Worm (Caenorhabditis elegans) whole organism, young adult: Measurements from ENCODE around the gene ttr-39.
A peak's percentile ranks its signal among the peaks of the same experiment; 100 is the strongest.

Experiments used
- B0035.1 ChIP-seq: sonication (generic microtip); optimal IDR thresholded peaks from 2 replicates; lab custom pipeline; 2016; ENCODE audit warnings: missing genetic modification characterization, mild to moderate bottlenecking, missing compliant biosample characterization, missing genotype, missing genetic modification reagents
- D2030.7 ChIP-seq: fragments of 200-800 bp; sonication (Bioruptor generic); IDR thresholded peaks from 2 replicates; pipeline ENCODE4 v1.3.6; 2022; ENCODE audit warnings: missing genetic modification reagents, missing genetic modification characterization, missing compliant biosample characterization
- F23B12.7 ChIP-seq: sonication (generic microtip); optimal IDR thresholded peaks from 2 replicates; lab custom pipeline; 2017; ENCODE audit warnings: missing genetic modification characterization, mild to moderate bottlenecking, missing compliant biosample characterization, antibody characterized with exemption, moderate library complexity; ENCODE audit not compliant: insufficient read depth
- F37B4.10 ChIP-seq: fragments of 200-800 bp; sonication (Bioruptor generic); IDR thresholded peaks from 2 replicates; pipeline ENCODE4 v1.3.6; 2022; ENCODE audit warnings: missing genetic modification characterization, missing compliant biosample characterization
- F49E8.2 ChIP-seq: sonication (generic microtip); optimal IDR thresholded peaks from 3 replicates; lab custom pipeline; 2017; ENCODE audit warnings: missing genetic modification characterization, mild to moderate bottlenecking, missing compliant biosample characterization, antibody characterized with exemption, moderate library complexity; ENCODE audit not compliant: insufficient read depth
- F55B11.4 ChIP-seq: sonication (generic microtip); optimal IDR thresholded peaks from 2 replicates; lab custom pipeline; 2016; ENCODE audit warnings: missing compliant biosample characterization, missing genetic modification characterization, borderline replicate concordance; ENCODE audit not compliant: insufficient read depth
- K12H6.12 ChIP-seq: fragments of 200-800 bp; sonication (Bioruptor generic); optimal IDR thresholded peaks from 2 replicates; lab custom pipeline; 2018; ENCODE audit warnings: mild to moderate bottlenecking, missing genetic modification characterization, missing compliant biosample characterization
- Y67H2A.10 ChIP-seq: fragments of 200-800 bp; sonication (Bioruptor generic); conservative IDR thresholded peaks from 2 replicates; pipeline ENCODE4 v1.3.6; 2022; ENCODE audit warnings: missing genetic modification reagents, missing genetic modification characterization, missing compliant biosample characterization
- Y79H2A.3 ChIP-seq: fragments of 200-800 bp; sonication (Bioruptor generic); conservative IDR thresholded peaks from 2 replicates; pipeline ENCODE4 v1.3.6; 2022; ENCODE audit warnings: missing genetic modification reagents, missing genetic modification characterization, missing compliant biosample characterization
- ZK185.1 ChIP-seq: sonication (generic microtip); optimal IDR thresholded peaks from 2 replicates; lab custom pipeline; 2016; ENCODE audit warnings: mild to moderate bottlenecking, missing genetic modification characterization, missing compliant biosample characterization; ENCODE audit not compliant: poor library complexity, severe bottlenecking
- ama-1 ChIP-seq, 3 experiments: fragments of 150-350 bp in 1 of 3; sonication (generic microtip) in 2 of 3; optimal IDR thresholded peaks; 2 replicates each; lab custom pipeline; 2014 to 2018; ENCODE audit warnings: missing biosample characterization in 2 of 3, missing genetic modification characterization in 2 of 3, missing genetic modification reagents in 2 of 3
- aptf-3 ChIP-seq: fragments of 200-800 bp; sonication (Bioruptor generic); IDR thresholded peaks from 2 replicates; pipeline ENCODE4 v1.3.6; 2022; ENCODE audit warnings: missing genetic modification characterization, missing compliant biosample characterization
- attf-6 ChIP-seq: fragments of 200-800 bp; sonication (Bioruptor generic); IDR thresholded peaks from 2 replicates; pipeline ENCODE4 v1.3.6; 2022; ENCODE audit warnings: missing genetic modification reagents, missing genetic modification characterization, missing compliant biosample characterization
- bed-1 ChIP-seq: fragments of 200-800 bp; sonication (Bioruptor generic); IDR thresholded peaks from 2 replicates; pipeline ENCODE4 v1.3.6; 2022; ENCODE audit warnings: missing genetic modification reagents, missing genetic modification characterization, missing compliant biosample characterization
- ceh-58 ChIP-seq: fragments of 200-800 bp; sonication (Bioruptor generic); IDR thresholded peaks from 2 replicates; pipeline ENCODE4 v1.3.6; 2022; ENCODE audit warnings: missing genetic modification characterization, missing compliant biosample characterization
- ceh-79 ChIP-seq: sonication (generic microtip); optimal IDR thresholded peaks from 2 replicates; lab custom pipeline; 2017; ENCODE audit warnings: mild to moderate bottlenecking, missing genetic modification characterization, missing compliant biosample characterization
- ceh-91 ChIP-seq: fragments of 200-800 bp; sonication (Bioruptor generic); IDR thresholded peaks from 2 replicates; pipeline ENCODE4 v1.3.6; 2022; ENCODE audit warnings: missing genetic modification reagents, missing genetic modification characterization, missing compliant biosample characterization
- die-1 ChIP-seq: sonication (generic microtip); optimal IDR thresholded peaks from 2 replicates; lab custom pipeline; 2016; ENCODE audit warnings: missing genotype, mild to moderate bottlenecking, missing genetic modification characterization, missing compliant biosample characterization
- dpff-1 ChIP-seq: sonication (generic microtip); optimal IDR thresholded peaks from 2 replicates; lab custom pipeline; 2017; ENCODE audit warnings: mild to moderate bottlenecking, missing genetic modification characterization, missing compliant biosample characterization
- efl-1 ChIP-seq: fragments of 150-350 bp; optimal IDR thresholded peaks from 2 replicates; lab custom pipeline; 2014; ENCODE audit warnings: missing biosample characterization, missing genetic modification reagents, missing genetic modification characterization
- egrh-3 ChIP-seq: fragments of 200-800 bp; sonication (Bioruptor generic); IDR thresholded peaks from 2 replicates; pipeline ENCODE4 v1.3.6; 2022; ENCODE audit warnings: missing genetic modification reagents, missing genetic modification characterization, missing compliant biosample characterization
- ets-4 ChIP-seq: fragments of 200-800 bp; sonication (Bioruptor generic); optimal IDR thresholded peaks from 2 replicates; lab custom pipeline; 2018; ENCODE audit warnings: mild to moderate bottlenecking, missing genetic modification characterization, missing compliant biosample characterization
- lin-35 ChIP-seq, 3 experiments: fragments of 150-350 bp in 2 of 3; sonication (generic microtip) in 1 of 3; optimal IDR thresholded peaks; 2 replicates each; lab custom pipeline; 2014 to 2018; ENCODE audit warnings: missing biosample characterization in 3 of 3, missing genetic modification characterization in 3 of 3, missing genetic modification reagents in 3 of 3
- madf-6 ChIP-seq: fragments of 200-800 bp; sonication (Bioruptor generic); IDR thresholded peaks from 2 replicates; pipeline ENCODE4 v1.3.6; 2022; ENCODE audit warnings: missing genetic modification reagents, missing genetic modification characterization, missing compliant biosample characterization
- madf-8 ChIP-seq: fragments of 200-800 bp; sonication (Bioruptor generic); conservative IDR thresholded peaks from 2 replicates; pipeline ENCODE4 v1.3.6; 2022; ENCODE audit warnings: missing genetic modification reagents, missing genetic modification characterization, missing compliant biosample characterization
- nfya-1 ChIP-seq: sonication (generic microtip); optimal IDR thresholded peaks from 2 replicates; lab custom pipeline; 2017; ENCODE audit warnings: antibody characterized with exemption, missing compliant biosample characterization, missing genetic modification characterization, borderline replicate concordance; ENCODE audit not compliant: insufficient read depth
- nfya-2 ChIP-seq: fragments of 200-800 bp; sonication (Bioruptor generic); IDR thresholded peaks from 2 replicates; pipeline ENCODE4 v1.3.6; 2022; ENCODE audit warnings: missing genetic modification reagents, missing genetic modification characterization, missing compliant biosample characterization
- nhr-120 ChIP-seq: fragments of 200-800 bp; sonication (Bioruptor generic); IDR thresholded peaks from 2 replicates; pipeline ENCODE4 v1.3.6; 2022; ENCODE audit warnings: missing genetic modification characterization, missing compliant biosample characterization
- nhr-27 ChIP-seq: fragments of 200-800 bp; sonication (Bioruptor generic); optimal IDR thresholded peaks from 2 replicates; lab custom pipeline; 2018; ENCODE audit warnings: mild to moderate bottlenecking, missing genetic modification characterization, moderate library complexity, missing compliant biosample characterization
- nhr-80 ChIP-seq: sonication (generic microtip); optimal IDR thresholded peaks from 2 replicates; lab custom pipeline; 2016; ENCODE audit warnings: missing genetic modification characterization, missing compliant biosample characterization
- pbrm-1 ChIP-seq: fragments of 200-800 bp; sonication (Bioruptor generic); IDR thresholded peaks from 2 replicates; pipeline ENCODE4 v1.3.6; 2022; ENCODE audit warnings: missing genetic modification reagents, missing genetic modification characterization, missing compliant biosample characterization
- rcor-1 ChIP-seq: fragments of 200-800 bp; sonication (Bioruptor generic); IDR thresholded peaks from 2 replicates; pipeline ENCODE4 v1.3.6; 2022; ENCODE audit warnings: missing genetic modification reagents, missing genetic modification characterization, missing compliant biosample characterization
- sdz-38 ChIP-seq: sonication (generic microtip); optimal IDR thresholded peaks from 2 replicates; lab custom pipeline; 2016; ENCODE audit warnings: missing genotype, missing genetic modification characterization, missing compliant biosample characterization
- sea-2 ChIP-seq: fragments of 200-800 bp; sonication (Bioruptor generic); IDR thresholded peaks from 2 replicates; pipeline ENCODE4 v1.3.6; 2022; ENCODE audit warnings: missing genetic modification characterization, missing compliant biosample characterization
- snpc-4 ChIP-seq, 5 experiments: fragments of 150-350 bp in 1 of 5; sonication (generic microtip) in 4 of 5; optimal IDR thresholded peaks; 2 replicates each; lab custom pipeline; 2014 to 2018; ENCODE audit warnings: missing genetic modification characterization in 5 of 5, missing biosample characterization in 3 of 5, antibody characterized with exemption in 2 of 5, mild to moderate bottlenecking in 2 of 5, missing compliant biosample characterization in 2 of 5, missing genotype in 2 of 5, moderate library complexity in 2 of 5, missing genetic modification reagents in 1 of 5
- sptf-2 ChIP-seq: fragments of 200-800 bp; sonication (Bioruptor generic); optimal IDR thresholded peaks from 2 replicates; lab custom pipeline; 2018; ENCODE audit warnings: mild to moderate bottlenecking, missing genetic modification characterization, missing compliant biosample characterization
- unc-62 ChIP-seq: fragments of 150-350 bp; optimal IDR thresholded peaks from 2 replicates; lab custom pipeline; 2014; ENCODE audit warnings: missing biosample characterization, missing genetic modification reagents, missing genetic modification characterization
- zim-3 ChIP-seq: sonication (generic microtip); optimal IDR thresholded peaks from 2 replicates; lab custom pipeline; 2017; ENCODE audit warnings: mild to moderate bottlenecking, missing genetic modification characterization, moderate library complexity, missing compliant biosample characterization
- ztf-28 ChIP-seq: fragments of 200-800 bp; sonication (Bioruptor generic); IDR thresholded peaks from 2 replicates; pipeline ENCODE4 v1.3.6; 2022; ENCODE audit warnings: missing genetic modification reagents, missing genetic modification characterization, missing compliant biosample characterization

ttr-39 gene

ce11 chrIV:10071121-10071520 is 18.6 kb downstream of the ttr-39 start:
- peak; percentile 57; the same call in 1 of the 2 replicates for TF ChIP-seq egrh-3 (GFP tag; lab: Robert Waterston, UW)
- peak; percentile 75 for TF ChIP-seq madf-6 (GFP tag; lab: Robert Waterston, UW)
- peak; percentile 38; the same call in 1 of the 2 replicates for TF ChIP-seq madf-8 (GFP tag; lab: Robert Waterston, UW)
- TF ChIP-seq efl-1 (GFP tag; lab: Kevin White, UChicago): peak; percentile 42
- TF ChIP-seq, all 124 proteins: peak for 4; not testable (repeated sequence) for 120

ce11 chrIV:10068266-10068665 is 21.4 kb downstream of the ttr-39 start:
- TF ChIP-seq lin-35 (GFP tag; optimal IDR thresholded peaks at IDR 0.05; lab: Kevin White, UChicago) (no peak), ceh-79 (tag; lab: Kevin White, UChicago) (no peak), bed-1 (GFP tag; lab: Robert Waterston, UW) (no peak), nhr-27 (no peak), nhr-80 (tag; lab: Kevin White, UChicago) (no peak), snpc-4 (GFP tag; optimal IDR thresholded peaks at IDR 0.05; lab: Kevin White, UChicago) (no peak), snpc-4 (tag; optimal IDR thresholded peaks at IDR 0.05; lab: Kevin White, UChicago) (no peak), sdz-38 (tag; lab: Kevin White, UChicago) (no peak), ets-4 (GFP tag; lab: Kevin White, UChicago) (no peak), dpff-1 (tag; lab: Kevin White, UChicago) (no peak), D2030.7 (no peak), pbrm-1 (GFP tag; lab: Robert Waterston, UW) (no peak)

DNA sequence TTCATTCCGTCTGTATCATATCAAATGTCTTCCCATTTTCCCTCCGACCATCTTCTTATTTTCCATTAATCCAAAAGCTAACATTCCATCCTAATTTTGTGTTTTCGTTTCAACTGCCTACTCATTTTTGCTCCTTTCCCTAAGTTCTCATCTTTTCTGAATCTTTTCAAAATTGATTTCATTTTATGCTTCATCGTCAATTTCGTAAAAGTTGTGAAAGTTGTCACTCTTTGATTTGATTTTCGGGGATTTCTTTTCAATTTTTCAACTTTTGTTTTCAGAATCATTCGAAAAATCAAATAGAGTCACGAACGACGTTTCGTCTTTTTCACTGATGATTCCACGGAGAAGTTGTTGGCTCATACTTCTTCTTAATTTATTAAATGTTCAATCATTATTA is 22.1 kb downstream of the ttr-39 start, which contains the start of gene cwn-2:
TSS of gene cwn-2 (plus strand) at position 276 of the 400 bp plus-strand sequence.
- TF ChIP-seq ceh-58 (no peak), Y79H2A.3 (GFP tag; lab: Robert Waterston, UW) (no peak), ceh-91 (GFP tag; lab: Robert Waterston, UW) (no peak), attf-6 (GFP tag; lab: Robert Waterston, UW) (no peak), unc-62 (GFP tag; lab: Kevin White, UChicago) (no peak)

DNA sequence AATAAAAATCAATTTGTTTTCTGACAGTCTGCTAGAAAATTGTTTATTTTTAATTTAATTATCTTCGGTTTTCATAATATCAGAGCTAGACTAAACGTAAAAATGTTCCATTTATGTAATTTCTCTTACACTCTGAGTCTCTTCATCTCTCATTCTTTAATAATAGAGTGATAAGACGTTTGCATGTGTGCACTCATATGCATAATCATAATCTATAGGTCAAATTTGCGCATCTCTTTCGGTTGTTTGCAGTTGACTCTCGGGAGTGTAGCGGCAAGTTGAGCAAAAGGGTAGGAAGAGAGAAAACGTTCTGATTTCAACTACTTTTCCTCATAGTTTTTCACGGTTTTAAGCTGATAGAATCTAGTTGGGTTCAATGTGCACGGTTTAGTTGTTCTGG is 23.2 kb downstream of the ttr-39 start:
- TF ChIP-seq zim-3 (tag; lab: Kevin White, UChicago) (no peak), nfya-2 (GFP tag; lab: Robert Waterston, UW) (no peak), die-1 (no peak), F55B11.4 (no peak), nfya-1 (tag; lab: Kevin White, UChicago) (no peak), sptf-2 (no peak), nhr-120 (GFP tag; lab: Robert Waterston, UW) (no peak), aptf-3 (GFP tag; lab: Robert Waterston, UW) (no peak), sea-2 (GFP tag; lab: Robert Waterston, UW) (no peak), F23B12.7 (tag; lab: Kevin White, UChicago) (no peak), nhr-27 (no peak), B0035.1 (tag; lab: Kevin White, UChicago) (no peak), ama-1 (optimal IDR thresholded peaks at IDR 0.05; lab: Kevin White, UChicago) (no peak), ama-1 (GFP tag; optimal IDR thresholded peaks at IDR 0.05; lab: Kevin White, UChicago) (no peak), K12H6.12 (tag; lab: Kevin White, UChicago) (no peak), rcor-1 (GFP tag; lab: Robert Waterston, UW) (no peak), Y67H2A.10 (GFP tag; lab: Robert Waterston, UW) (no peak), F37B4.10 (no peak), F49E8.2 (tag; lab: Kevin White, UChicago) (no peak), ZK185.1 (tag; lab: Kevin White, UChicago) (no peak), ztf-28 (GFP tag; lab: Robert Waterston, UW) (no peak)
- TF ChIP-seq, all 124 proteins: peak for 0
